Worm (Caenorhabditis elegans) whole organism, late embryonic: ENCODE data around the gene cyp-29A4.

Source experiments
- F13H6.1 ChIP-seq: sonication (generic microtip); optimal IDR thresholded peaks from 2 replicates; lab custom pipeline; 2016; ENCODE audit warnings: missing genetic modification characterization, missing compliant biosample characterization
- K02D7.2 ChIP-seq: sonication (generic microtip); optimal IDR thresholded peaks from 2 replicates; lab custom pipeline; 2017; ENCODE audit warnings: mild to moderate bottlenecking, missing genetic modification characterization, missing compliant biosample characterization
- ama-1 ChIP-seq: fragments of 150-350 bp; optimal IDR thresholded peaks from 2 replicates; lab custom pipeline; 2014
- che-1 ChIP-seq: sonication (generic microtip); optimal IDR thresholded peaks from 2 replicates; lab custom pipeline; 2016; ENCODE audit warnings: mild to moderate bottlenecking, missing genetic modification characterization, missing compliant biosample characterization
- fkh-10 ChIP-seq: fragments of 150-350 bp; optimal IDR thresholded peaks from 2 replicates; lab custom pipeline; 2014; ENCODE audit warnings: missing biosample characterization, missing genetic modification reagents, missing genetic modification characterization
- lin-11 ChIP-seq: fragments of 200-800 bp; sonication (Bioruptor generic); optimal IDR thresholded peaks from 2 replicates; lab custom pipeline; 2018; ENCODE audit warnings: mild to moderate bottlenecking, missing genetic modification characterization, missing compliant biosample characterization
- nhr-232 ChIP-seq: sonication (generic microtip); optimal IDR thresholded peaks from 2 replicates; lab custom pipeline; 2016; ENCODE audit warnings: missing genetic modification characterization, missing compliant biosample characterization
- npax-4 ChIP-seq: sonication (generic microtip); optimal IDR thresholded peaks from 2 replicates; lab custom pipeline; 2016; ENCODE audit warnings: missing genetic modification characterization, missing compliant biosample characterization
- tbx-2 ChIP-seq: sonication (generic microtip); optimal IDR thresholded peaks from 2 replicates; lab custom pipeline; 2016; ENCODE audit warnings: missing genetic modification characterization, missing compliant biosample characterization

- no peak for TF ChIP-seq tbx-2 (tag; lab: Kevin White, UChicago)
- no peak for TF ChIP-seq fkh-10
- TF ChIP-seq F13H6.1 (tag; lab: Kevin White, UChicago), result no peak
- no peak for TF ChIP-seq che-1 (tag; lab: Kevin White, UChicago)
- TF ChIP-seq ama-1 (lab: Kevin White, UChicago), result no peak
- TF ChIP-seq lin-11 (tag; lab: Kevin White, UChicago), result no peak
- no peak for TF ChIP-seq K02D7.2 (tag; lab: Kevin White, UChicago)
- TF ChIP-seq nhr-232, result no peak
- no peak for TF ChIP-seq npax-4
These were observed 26.0 kb upstream of the cyp-29A4 start for ce11 chrV:9628603-9629002.
